Fruit fly (Drosophila melanogaster) whole organism, prepupa: ENCODE measurements around the gene Jhbp4.

Experiments
- CG11762 ChIP-seq: fragments of 200-800 bp; sonication (Bioruptor generic); optimal IDR thresholded peaks from 3 replicates; lab custom pipeline; 2016; ENCODE audit warnings: missing biosample characterization, missing genetic modification characterization; ENCODE audit not compliant: insufficient read depth
- CG11902 ChIP-seq: fragments of 200-800 bp; sonication (Bioruptor generic); optimal IDR thresholded peaks from 3 replicates; lab custom pipeline; 2016; ENCODE audit warnings: missing biosample characterization, missing genetic modification characterization
- CG15336 ChIP-seq: fragments of 200-800 bp; sonication (Bioruptor generic); IDR thresholded peaks from 2 replicates; pipeline ENCODE4 v1.3.6; 2022; ENCODE audit warnings: missing biosample characterization, missing genetic modification characterization
- CG1621 ChIP-seq: fragments of 200-800 bp; sonication (Bioruptor generic); optimal IDR thresholded peaks from 3 replicates; lab custom pipeline; 2018; ENCODE audit warnings: missing biosample characterization, mild to moderate bottlenecking, missing genetic modification characterization
- CG16779 ChIP-seq: fragments of 200-800 bp; sonication (Bioruptor generic); optimal IDR thresholded peaks from 3 replicates; lab custom pipeline; 2017; ENCODE audit warnings: missing biosample characterization, mild to moderate bottlenecking, missing genetic modification characterization
- CG34406 ChIP-seq: fragments of 200-800 bp; sonication (Bioruptor generic); optimal IDR thresholded peaks from 3 replicates; lab custom pipeline; 2016; ENCODE audit warnings: missing biosample characterization, missing genetic modification characterization
- CG3919 ChIP-seq: fragments of 200-800 bp; sonication (Bioruptor generic); optimal IDR thresholded peaks from 3 replicates; lab custom pipeline; 2016; ENCODE audit warnings: missing biosample characterization, missing genetic modification characterization
- CG4318 ChIP-seq: fragments of 200-800 bp; sonication (Bioruptor generic); optimal IDR thresholded peaks from 3 replicates; lab custom pipeline; 2017; ENCODE audit warnings: missing biosample characterization, mild to moderate bottlenecking, missing genetic modification characterization
- CG6163 ChIP-seq: fragments of 200-800 bp; sonication (Bioruptor generic); IDR thresholded peaks from 3 replicates; pipeline ENCODE4 v1.3.6; 2022; ENCODE audit warnings: missing biosample characterization, missing genetic modification characterization
- CG6276 ChIP-seq: fragments of 200-800 bp; sonication (Bioruptor generic); optimal IDR thresholded peaks from 2 replicates; lab custom pipeline; 2017; ENCODE audit warnings: missing biosample characterization, mild to moderate bottlenecking, missing genetic modification characterization
- CG6792 ChIP-seq: fragments of 200-800 bp; sonication (Bioruptor generic); optimal IDR thresholded peaks from 3 replicates; lab custom pipeline; 2016; ENCODE audit warnings: missing biosample characterization, missing genetic modification characterization
- CG7368 ChIP-seq: fragments of 200-800 bp; sonication (Bioruptor generic); optimal IDR thresholded peaks from 3 replicates; lab custom pipeline; 2016; ENCODE audit warnings: missing biosample characterization, missing genetic modification characterization
- CG8119 ChIP-seq: fragments of 200-800 bp; sonication (Bioruptor generic); IDR thresholded peaks from 3 replicates; pipeline ENCODE4 v1.3.6; 2022; ENCODE audit warnings: missing biosample characterization, missing genetic modification characterization
- CG8319 ChIP-seq: fragments of 200-800 bp; sonication (Bioruptor generic); optimal IDR thresholded peaks from 3 replicates; lab custom pipeline; 2016; ENCODE audit warnings: missing biosample characterization, missing genetic modification characterization
- CG8632 ChIP-seq: fragments of 200-800 bp; sonication (Bioruptor generic); optimal IDR thresholded peaks from 3 replicates; lab custom pipeline; 2016; ENCODE audit warnings: missing biosample characterization, missing genetic modification characterization
- Eip75B ChIP-seq: fragments of 200-800 bp; sonication (Bioruptor generic); optimal IDR thresholded peaks from 3 replicates; lab custom pipeline; 2016; ENCODE audit warnings: missing biosample characterization, missing genetic modification characterization
- Eip78C ChIP-seq: fragments of 200-800 bp; sonication (Bioruptor generic); peaks from one replicate; lab custom pipeline; 2016; ENCODE audit warnings: missing biosample characterization, missing genetic modification characterization
- Eip93F ChIP-seq: fragments of 200-800 bp; sonication (Bioruptor generic); optimal IDR thresholded peaks from 2 replicates; lab custom pipeline; 2016; ENCODE audit warnings: missing biosample characterization, mild to moderate bottlenecking, missing genetic modification characterization
- Gug ChIP-seq: fragments of 200-800 bp; sonication (Bioruptor generic); IDR thresholded peaks from 2 replicates; pipeline ENCODE4 v1.3.6; 2022; ENCODE audit warnings: missing biosample characterization, missing genetic modification characterization
- Hr38 ChIP-seq: sonication (Bioruptor generic); optimal IDR thresholded peaks from 2 replicates; lab custom pipeline; 2016; ENCODE audit warnings: missing biosample characterization, missing genetic modification characterization
- Hr39 ChIP-seq: fragments of 200-800 bp; sonication (Bioruptor generic); optimal IDR thresholded peaks from 2 replicates; lab custom pipeline; 2016; ENCODE audit warnings: missing biosample characterization, missing genetic modification characterization
- Hr4 ChIP-seq: fragments of 200-800 bp; sonication (Bioruptor generic); optimal IDR thresholded peaks from 3 replicates; lab custom pipeline; 2016; ENCODE audit warnings: missing biosample characterization, missing genetic modification characterization
- Met ChIP-seq: fragments of 200-800 bp; sonication (Bioruptor generic); optimal IDR thresholded peaks from 3 replicates; lab custom pipeline; 2016; ENCODE audit warnings: missing biosample characterization, missing genetic modification characterization
- OdsH ChIP-seq: fragments of 200-800 bp; sonication (Bioruptor generic); optimal IDR thresholded peaks from 3 replicates; lab custom pipeline; 2016; ENCODE audit warnings: missing biosample characterization, missing genetic modification characterization
- Smox ChIP-seq: fragments of 200-800 bp; sonication (Bioruptor generic); optimal IDR thresholded peaks from 3 replicates; lab custom pipeline; 2016; ENCODE audit warnings: missing biosample characterization, missing genetic modification characterization
- Sox102F ChIP-seq: fragments of 200-800 bp; sonication (Bioruptor generic); optimal IDR thresholded peaks from 2 replicates; lab custom pipeline; 2016; ENCODE audit warnings: missing biosample characterization, mild to moderate bottlenecking, missing genetic modification characterization
- acj6 ChIP-seq: fragments of 200-800 bp; sonication (Bioruptor generic); optimal IDR thresholded peaks from 3 replicates; lab custom pipeline; 2016; ENCODE audit warnings: missing biosample characterization, missing genetic modification characterization
- cyc ChIP-seq: fragments of 200-800 bp; sonication (Bioruptor generic); optimal IDR thresholded peaks from 3 replicates; lab custom pipeline; 2016; ENCODE audit warnings: missing biosample characterization, missing genetic modification characterization
- dac ChIP-seq: fragments of 200-800 bp; sonication (Bioruptor generic); optimal IDR thresholded peaks from 2 replicates; lab custom pipeline; 2017; ENCODE audit warnings: missing biosample characterization, mild to moderate bottlenecking, missing genetic modification characterization
- dsx ChIP-seq: fragments of 200-800 bp; optimal IDR thresholded peaks from 3 replicates; lab custom pipeline; 2019; ENCODE audit warnings: missing biosample characterization, mild to moderate bottlenecking, missing genetic modification characterization, moderate library complexity; ENCODE audit not compliant: poor library complexity, severe bottlenecking
- eg ChIP-seq: fragments of 200-800 bp; sonication (Bioruptor generic); IDR thresholded peaks from 3 replicates; pipeline ENCODE4 v1.3.6; 2022; ENCODE audit warnings: missing biosample characterization, missing genetic modification characterization
- esn ChIP-seq: fragments of 200-800 bp; sonication (Bioruptor generic); optimal IDR thresholded peaks from 2 replicates; lab custom pipeline; 2016; ENCODE audit warnings: missing biosample characterization, mild to moderate bottlenecking, missing genetic modification characterization, moderate library complexity
- fd59A ChIP-seq: fragments of 200-800 bp; sonication (Bioruptor generic); optimal IDR thresholded peaks from 2 replicates; lab custom pipeline; 2017; ENCODE audit warnings: missing biosample characterization, mild to moderate bottlenecking, missing genetic modification characterization, missing genetic modification reagents
- fkh ChIP-seq: fragments of 200-800 bp; sonication (Bioruptor generic); optimal IDR thresholded peaks from 3 replicates; lab custom pipeline; 2017; ENCODE audit warnings: missing biosample characterization, mild to moderate bottlenecking, missing genetic modification characterization, moderate library complexity
- lz ChIP-seq: fragments of 200-800 bp; sonication (Bioruptor generic); optimal IDR thresholded peaks from 3 replicates; lab custom pipeline; 2016; ENCODE audit warnings: missing biosample characterization, missing genetic modification characterization
- net ChIP-seq: fragments of 200-800 bp; sonication (Bioruptor generic); optimal IDR thresholded peaks from 3 replicates; lab custom pipeline; 2016; ENCODE audit warnings: missing biosample characterization, missing genetic modification characterization
- salr ChIP-seq, 2 experiments: fragments of 200-800 bp; sonication (Bioruptor generic); optimal IDR thresholded peaks; 3 replicates each; lab custom pipeline; 2016 to 2018; ENCODE audit warnings: missing biosample characterization in 2 of 2, missing genetic modification characterization in 2 of 2, mild to moderate bottlenecking in 1 of 2
- spab ChIP-seq: fragments of 200-800 bp; sonication (Bioruptor generic); optimal IDR thresholded peaks from 2 replicates; lab custom pipeline; 2017; ENCODE audit warnings: missing biosample characterization, mild to moderate bottlenecking, missing genetic modification characterization, missing genetic modification reagents
- ss ChIP-seq, 2 experiments: fragments of 200-800 bp; sonication (Bioruptor generic); optimal IDR thresholded peaks; 2 replicates in 1 of 2; 3 replicates in 1 of 2; lab custom pipeline; 2017 to 2018; ENCODE audit warnings: mild to moderate bottlenecking in 2 of 2, missing biosample characterization in 2 of 2, missing genetic modification characterization in 2 of 2, moderate library complexity in 1 of 2
- svp ChIP-seq: fragments of 200-800 bp; sonication (Bioruptor generic); peaks from one replicate; lab custom pipeline; 2016; ENCODE audit warnings: missing biosample characterization, missing genetic modification characterization
- vri ChIP-seq: fragments of 200-800 bp; sonication (Bioruptor generic); optimal IDR thresholded peaks from 3 replicates; lab custom pipeline; 2016; ENCODE audit warnings: missing biosample characterization, mild to moderate bottlenecking, missing genetic modification characterization

The Jhbp4 gene

dm6 chr3R:16023627-16024026, 19.7 kb upstream of the Jhbp4 start (continued):
- TF ChIP-seq dac (no peak), salr (GFP tag; optimal IDR thresholded peaks at IDR 0.05; lab: Kevin White, UChicago) (no peak), CG3919 (no peak), CG6276 (GFP tag; lab: Kevin White, UChicago) (no peak), Smox (no peak), CG4318 (no peak), fkh (GFP tag; lab: Kevin White, UChicago) (no peak), Sox102F (GFP tag; lab: Kevin White, UChicago) (no peak), CG11902 (GFP tag; lab: Kevin White, UChicago) (no peak), svp (GFP tag; lab: Kevin White, UChicago) (peak; percentile 63), Eip93F (GFP tag; lab: Kevin White, UChicago) (no peak), CG34406 (no peak), fd59A (GFP tag; lab: Kevin White, UChicago) (no peak), Hr39 (GFP tag; lab: Kevin White, UChicago) (no peak), CG11762 (GFP tag; lab: Kevin White, UChicago) (no peak), cyc (no peak), Met (GFP tag; lab: Kevin White, UChicago) (peak; percentile 1)

dm6 chr3R:16024110-16024509, 19.2 kb upstream of the Jhbp4 start:
- no peak for TF ChIP-seq CG6792 (GFP tag; lab: Kevin White, UChicago)
- TF ChIP-seq lz (GFP tag; lab: Kevin White, UChicago): no peak
- TF ChIP-seq Gug (GFP tag; lab: Robert Waterston, UW): no peak
- TF ChIP-seq OdsH: no peak
- no peak for TF ChIP-seq spab (GFP tag; lab: Kevin White, UChicago)
- TF ChIP-seq Eip75B (GFP tag; lab: Kevin White, UChicago): no peak
- TF ChIP-seq dsx (GFP tag; lab: Kevin White, UChicago): no peak
- TF ChIP-seq CG16779: no peak
- no peak for TF ChIP-seq CG8319 (GFP tag; lab: Kevin White, UChicago)
- TF ChIP-seq Hr4 (GFP tag; lab: Kevin White, UChicago): no peak
- TF ChIP-seq Hr38 (GFP tag; lab: Kevin White, UChicago): no peak
- no peak for TF ChIP-seq CG3919
- no peak for TF ChIP-seq fkh (GFP tag; lab: Kevin White, UChicago)
- TF ChIP-seq CG8632 (GFP tag; lab: Kevin White, UChicago): no peak
- TF ChIP-seq CG6276 (GFP tag; lab: Kevin White, UChicago): no peak
- TF ChIP-seq cyc: no peak
- TF ChIP-seq Met (GFP tag; lab: Kevin White, UChicago): no peak
- no peak for TF ChIP-seq eg

DNA sequence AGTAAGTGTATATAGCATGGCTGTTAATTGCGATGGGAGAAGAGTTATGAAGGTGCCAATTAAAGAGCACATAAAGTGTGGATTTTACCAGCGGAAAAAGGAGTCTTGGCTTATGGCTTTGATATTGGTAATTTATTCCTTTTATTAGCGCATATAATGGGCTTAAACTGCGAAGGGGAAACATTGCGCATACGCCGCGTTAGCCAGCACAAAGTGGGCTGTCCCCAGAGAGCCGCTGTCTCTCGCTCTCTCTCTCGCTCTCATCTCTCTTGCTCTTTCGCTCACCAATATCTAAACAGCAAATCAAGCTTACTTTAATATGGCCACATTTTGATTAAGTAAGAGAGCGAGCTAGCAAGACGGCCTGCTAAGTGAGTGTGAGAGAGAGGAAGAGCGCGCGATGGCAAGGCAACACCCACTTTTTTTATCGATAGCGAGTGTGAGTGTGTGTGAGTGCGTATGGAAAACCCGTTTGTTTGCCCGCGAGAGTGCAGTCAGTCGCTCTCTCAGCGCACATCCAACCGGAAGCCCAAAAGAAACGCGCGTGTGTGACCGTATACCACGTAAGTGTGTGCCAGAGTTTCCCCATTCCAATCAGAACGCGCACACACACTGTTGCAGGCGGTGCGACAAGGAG, 17.6 kb upstream of the Jhbp4 start, which contains the start of gene pnr:
TSS of gene pnr (plus strand) at position 493 of the 637 bp plus-strand sequence.
- TF ChIP-seq CG34406 (peak; percentile 7), acj6 (GFP tag; lab: Kevin White, UChicago) (no peak), ss (GFP tag; optimal IDR thresholded peaks at IDR 0.05; lab: Kevin White, UChicago) (peak in 1 of 2 experiments; percentile 17), CG15336 (GFP tag; lab: Robert Waterston, UW) (0 out of 2 replicates have a peak, but pooled peaks have one; percentile 12), CG3919 (peak; percentile 23), dsx (GFP tag; lab: Kevin White, UChicago) (peak; percentile 27), Eip75B (GFP tag; lab: Kevin White, UChicago) (peak; percentile 5), Met (GFP tag; lab: Kevin White, UChicago) (peak; percentile 11), svp (GFP tag; lab: Kevin White, UChicago) (no peak), fkh (GFP tag; lab: Kevin White, UChicago) (peak; percentile 94), Smox (no peak), CG8119 (GFP tag; lab: Robert Waterston, UW) (no peak), CG1621 (tag; lab: Kevin White, UChicago) (peak; percentile 5), net (GFP tag; lab: Kevin White, UChicago) (peak; percentile 13), vri (GFP tag; lab: Kevin White, UChicago) (peak; percentile 54), CG7368 (GFP tag; lab: Kevin White, UChicago) (peak; percentile 4), CG4318 (no peak), CG6792 (GFP tag; lab: Kevin White, UChicago) (no peak), esn (GFP tag; lab: Kevin White, UChicago) (peak; percentile 29), CG6163 (GFP tag; lab: Robert Waterston, UW) (peak; percentile 68; the same call in 2 of the 3 replicates), Eip78C (peak; percentile 78), Hr39 (GFP tag; lab: Kevin White, UChicago) (no peak), Sox102F (GFP tag; lab: Kevin White, UChicago) (peak; percentile 14)
